Worm (Caenorhabditis elegans): Measurements from ENCODE around the gene Y17D7B.4.

DNA sequence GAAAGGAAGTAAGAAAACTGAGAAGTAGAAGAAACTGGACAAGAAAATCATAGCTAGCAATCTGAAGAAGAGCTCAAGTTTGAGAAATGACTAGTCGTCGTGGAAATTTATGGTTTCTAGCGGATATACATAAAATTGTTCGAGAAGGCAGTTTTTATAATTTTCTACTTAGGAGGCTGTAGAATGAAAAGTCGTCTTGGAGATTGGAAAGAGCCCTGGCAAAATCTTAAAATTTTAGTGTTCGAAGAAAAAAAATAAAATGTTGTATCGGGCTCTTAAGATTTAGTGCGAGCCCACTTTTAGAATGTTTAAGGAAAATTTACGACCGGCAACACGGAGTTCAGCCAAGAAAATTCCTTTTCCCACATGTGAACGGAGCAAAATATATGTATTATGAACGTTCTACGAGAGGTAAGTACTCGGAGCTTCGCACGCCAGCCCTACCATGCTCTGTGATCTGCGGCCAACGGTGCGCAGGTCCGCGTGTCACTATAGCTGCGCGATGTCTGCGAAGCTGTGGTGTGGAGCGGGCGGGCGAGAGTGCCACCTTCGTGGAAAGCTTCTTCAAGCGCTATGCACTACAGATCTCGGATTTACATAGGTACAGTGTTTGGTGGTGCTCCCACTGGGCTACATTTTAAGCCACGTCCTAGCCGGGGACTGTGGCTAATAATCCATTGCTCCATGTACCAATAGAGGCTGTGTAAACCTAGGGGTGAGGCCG, 29.4 kb downstream of the Y17D7B.4 start, which contains the start of gene clec-251:
- no peak for TF ChIP-seq scrt-1 (GFP tag; IDR thresholded peaks at IDR 0.05)
- no peak for TF ChIP-seq tbx-11 (GFP tag; IDR thresholded peaks at IDR 0.05)
- no peak for TF ChIP-seq flt-1 (GFP tag; IDR thresholded peaks at IDR 0.05)
- no peak for TF ChIP-seq hmbx-1 (tag; optimal IDR thresholded peaks at IDR 0.05)
- no peak for TF ChIP-seq sea-1 (GFP tag; conservative IDR thresholded peaks at IDR 0.05)
- TF ChIP-seq ceh-13 (GFP tag; optimal IDR thresholded peaks at IDR 0.05): no peak

Measured in whole organism, early embryonic.